In genomic region chrIV:3843019-3843527, ce11 we compare ENCODE assay signal across 2 worm cellular contexts.
TF ChIP-seq lines count a peak whose summit lies in the region.

No protein-coding gene starts in this region.

TF ChIP-seq in whole organism, early embryonic, 17 proteins besides CTCF, POLR2A, EP300 and RAD21:
- TF ChIP-seq sea-1 (GFP tag; conservative IDR thresholded peaks at IDR 0.05; lab: Robert Waterston, UW) (no peak), scrt-1 (GFP tag; IDR thresholded peaks at IDR 0.05; lab: Robert Waterston, UW) (no peak), ceh-36 (tag; optimal IDR thresholded peaks at IDR 0.05; lab: Kevin White, UChicago) (peak; percentile 43), pes-1 (GFP tag; IDR thresholded peaks at IDR 0.05; lab: Robert Waterston, UW) (no peak), flt-1 (GFP tag; IDR thresholded peaks at IDR 0.05; lab: Robert Waterston, UW) (no peak)

TF ChIP-seq in whole organism, mixed stage, embryonic, 35 proteins besides CTCF, POLR2A, EP300 and RAD21:
- TF ChIP-seq sptf-1 (tag; optimal IDR thresholded peaks at IDR 0.05; lab: Kevin White, UChicago) (no peak), mep-1 (tag; optimal IDR thresholded peaks at IDR 0.05; lab: Kevin White, UChicago) (no peak), unc-39 (tag; optimal IDR thresholded peaks at IDR 0.05; lab: Kevin White, UChicago) (no peak), lsy-2 (tag; optimal IDR thresholded peaks at IDR 0.05; lab: Kevin White, UChicago) (no peak), zip-8 (tag; optimal IDR thresholded peaks at IDR 0.05; lab: Kevin White, UChicago) (no peak), sem-2 (GFP tag; optimal IDR thresholded peaks at IDR 0.05; lab: Kevin White, UChicago) (no peak), snpc-4 (tag; optimal IDR thresholded peaks at IDR 0.05; lab: Kevin White, UChicago) (no peak), blmp-1 (tag; optimal IDR thresholded peaks at IDR 0.05; lab: Kevin White, UChicago) (no peak), ham-2 (GFP tag; optimal IDR thresholded peaks at IDR 0.05; lab: Kevin White, UChicago) (no peak), nhr-237 (tag; optimal IDR thresholded peaks at IDR 0.05; lab: Kevin White, UChicago) (no peak), nhr-76 (tag; optimal IDR thresholded peaks at IDR 0.05; lab: Kevin White, UChicago) (no peak), mls-2 (tag; optimal IDR thresholded peaks at IDR 0.05; lab: Kevin White, UChicago) (no peak), hlh-1 (tag; optimal IDR thresholded peaks at IDR 0.05; lab: Kevin White, UChicago) (no peak), ceh-43 (GFP tag; optimal IDR thresholded peaks at IDR 0.05; lab: Kevin White, UChicago) (no peak), nhr-2 (tag; optimal IDR thresholded peaks at IDR 0.05; lab: Kevin White, UChicago) (peak; percentile 96), cnd-1 (tag; optimal IDR thresholded peaks at IDR 0.05; lab: Kevin White, UChicago) (peak; percentile 92), unc-62 (GFP tag; optimal IDR thresholded peaks at IDR 0.05; lab: Kevin White, UChicago) (peak; percentile 7), ceh-83 (GFP tag; optimal IDR thresholded peaks at IDR 0.05; lab: Kevin White, UChicago) (no peak), ztf-11 (tag; optimal IDR thresholded peaks at IDR 0.05; lab: Kevin White, UChicago) (peak; percentile 13), nhr-12 (tag; optimal IDR thresholded peaks at IDR 0.05; lab: Kevin White, UChicago) (no peak), unc-120 (tag; optimal IDR thresholded peaks at IDR 0.05; lab: Kevin White, UChicago; ENCODE audit: poor library complexity, severe bottlenecking) (no peak), nhr-28 (tag; optimal IDR thresholded peaks at IDR 0.05; lab: Kevin White, UChicago) (no peak), tbx-8 (GFP tag; optimal IDR thresholded peaks at IDR 0.05; lab: Kevin White, UChicago) (no peak), bed-3 (GFP tag; optimal IDR thresholded peaks at IDR 0.05; lab: Kevin White, UChicago) (no peak), M03D4.4 (tag; optimal IDR thresholded peaks at IDR 0.05; lab: Kevin White, UChicago) (no peak)
